Fruit fly (Drosophila melanogaster) Kc167 (cell line): ENCODE results near the gene CG14668.

Experiments used
- insv ChIP-seq: fragments of >200 bp; optimal IDR thresholded peaks from 3 replicates; lab custom pipeline; 2018; ENCODE audit warnings: missing external identifiers
- ttk ChIP-seq: sonication (Bioruptor generic); optimal IDR thresholded peaks from 2 replicates; lab custom pipeline; 2017; ENCODE audit warnings: missing external identifiers

- no peak for TF ChIP-seq ttk (lab: Kevin White, UChicago)
- TF ChIP-seq insv (lab: Kevin White, UChicago), result no peak
These were observed 42.3 kb upstream of the CG14668 start for dm6 chr3R:5429786-5430185.
